Fruit fly (Drosophila melanogaster) whole organism, embryonic: ENCODE measurements around the gene Gr89a.
A peak's percentile ranks its signal among the peaks of the same experiment; 100 is the strongest.

Source experiments
- Atf-2 ChIP-seq: fragments of 200-800 bp; sonication (Bioruptor generic); optimal IDR thresholded peaks from 2 replicates; lab custom pipeline; 2016; ENCODE audit warnings: missing biosample characterization, missing genetic modification characterization
- Awh ChIP-seq: fragments of 200-800 bp; sonication (Bioruptor generic); IDR thresholded peaks from 2 replicates; pipeline ENCODE4, ENCODE4 v1.3.6; 2022; ENCODE audit warnings: missing biosample characterization, missing genetic modification characterization
- Bgb ChIP-seq: fragments of 200-800 bp; sonication (Bioruptor generic); IDR thresholded peaks from 2 replicates; pipeline ENCODE4 v1.3.6; 2022; ENCODE audit warnings: missing biosample characterization, missing genetic modification characterization; ENCODE audit not compliant: partially characterized antibody
- Bteb2 ChIP-seq: fragments of 200-800 bp; sonication (Bioruptor generic); optimal IDR thresholded peaks from 2 replicates; lab custom pipeline; 2016; ENCODE audit warnings: missing biosample characterization, missing genetic modification characterization
- CG10462 ChIP-seq: fragments of 200-800 bp; sonication (Bioruptor generic); optimal IDR thresholded peaks from 2 replicates; lab custom pipeline; 2016; ENCODE audit warnings: missing biosample characterization, missing genetic modification characterization
- CG15011 ChIP-seq: fragments of 200-800 bp; sonication (Bioruptor generic); optimal IDR thresholded peaks from 3 replicates; lab custom pipeline; 2018; ENCODE audit warnings: missing biosample characterization, mild to moderate bottlenecking, missing genetic modification characterization
- CG16813 ChIP-seq: fragments of 200-800 bp; sonication (Bioruptor generic); IDR thresholded peaks from 3 replicates; pipeline ENCODE4 v1.3.6; 2022; ENCODE audit warnings: missing biosample characterization, missing genetic modification characterization; ENCODE audit not compliant: partially characterized antibody
- CG3847 ChIP-seq: fragments of 200-800 bp; sonication (Bioruptor generic); IDR thresholded peaks from 2 replicates; pipeline ENCODE4 v1.3.6; 2022; ENCODE audit warnings: missing biosample characterization, missing genetic modification characterization
- CG4282 ChIP-seq: fragments of 200-800 bp; sonication (Bioruptor generic); optimal IDR thresholded peaks from 2 replicates; lab custom pipeline; 2016; ENCODE audit warnings: missing biosample characterization, missing genetic modification characterization
- CG4424 ChIP-seq: fragments of 200-800 bp; sonication (Bioruptor generic); optimal IDR thresholded peaks from 3 replicates; lab custom pipeline; 2016; ENCODE audit warnings: missing biosample characterization, missing genetic modification characterization
- CG4820 ChIP-seq: fragments of 200-800 bp; sonication (Bioruptor generic); optimal IDR thresholded peaks from 3 replicates; lab custom pipeline; 2016; ENCODE audit warnings: missing biosample characterization, missing genetic modification characterization
- CG5953 ChIP-seq: fragments of 200-800 bp; sonication (Bioruptor generic); IDR thresholded peaks from 2 replicates; pipeline ENCODE4 v1.3.6; 2022; ENCODE audit warnings: missing biosample characterization, missing genetic modification characterization
- CG6254 ChIP-seq: fragments of 200-800 bp; sonication (Bioruptor generic); optimal IDR thresholded peaks from 3 replicates; lab custom pipeline; 2017; ENCODE audit warnings: mild to moderate bottlenecking, missing biosample characterization, missing genetic modification reagents, missing genetic modification characterization
- CG6654 ChIP-seq: fragments of 200-800 bp; sonication (Bioruptor generic); optimal IDR thresholded peaks from 2 replicates; lab custom pipeline; 2017; ENCODE audit warnings: missing biosample characterization, mild to moderate bottlenecking, missing genetic modification characterization
- CG8089 ChIP-seq: fragments of 200-800 bp; sonication (Bioruptor generic); optimal IDR thresholded peaks from 3 replicates; lab custom pipeline; 2016; ENCODE audit warnings: missing biosample characterization, missing genetic modification characterization
- CG8944 ChIP-seq: fragments of 200-800 bp; sonication (Bioruptor generic); optimal IDR thresholded peaks from 3 replicates; lab custom pipeline; 2016; ENCODE audit warnings: missing biosample characterization, missing genetic modification characterization
- Dref ChIP-seq: fragments of 200-800 bp; sonication (Bioruptor generic); IDR thresholded peaks from 2 replicates; pipeline ENCODE4 v1.3.6; 2022; ENCODE audit warnings: missing biosample characterization, missing genetic modification characterization
- GATAe ChIP-seq: fragments of 200-800 bp; sonication (Bioruptor generic); conservative IDR thresholded peaks from 2 replicates; pipeline ENCODE4 v1.3.6; 2022; ENCODE audit warnings: missing biosample characterization, missing genetic modification characterization
- Hmx ChIP-seq: fragments of 200-800 bp; sonication (Bioruptor generic); optimal IDR thresholded peaks from 2 replicates; lab custom pipeline; 2016; ENCODE audit warnings: missing biosample characterization, missing genetic modification characterization
- Jarid2 ChIP-seq: fragments of 200-800 bp; sonication (Bioruptor generic); optimal IDR thresholded peaks from 3 replicates; lab custom pipeline; 2017; ENCODE audit warnings: mild to moderate bottlenecking, missing biosample characterization, missing genetic modification reagents, missing genetic modification characterization
- Mes4 ChIP-seq: fragments of 200-800 bp; sonication (Bioruptor generic); optimal IDR thresholded peaks from 2 replicates; lab custom pipeline; 2016; ENCODE audit warnings: missing biosample characterization, missing genetic modification characterization
- Sox102F ChIP-seq: fragments of 200-800 bp; sonication (Bioruptor generic); optimal IDR thresholded peaks from 2 replicates; lab custom pipeline; 2018; ENCODE audit warnings: missing biosample characterization, mild to moderate bottlenecking, missing genetic modification characterization, moderate library complexity
- Sry-β ChIP-seq: fragments of 200-800 bp; sonication (Bioruptor generic); optimal IDR thresholded peaks from 2 replicates; lab custom pipeline; 2018; ENCODE audit warnings: missing biosample characterization, mild to moderate bottlenecking, missing genetic modification characterization, moderate library complexity
- Tbp ChIP-seq: fragments of >200 bp; optimal IDR thresholded peaks from 2 replicates; lab custom pipeline; 2018; ENCODE audit warnings: missing biosample characterization, missing genetic modification characterization
- br ChIP-seq: fragments of >200 bp; optimal IDR thresholded peaks from 2 replicates; lab custom pipeline; 2017
- cato ChIP-seq: fragments of 200-800 bp; sonication (Bioruptor generic); optimal IDR thresholded peaks from 2 replicates; lab custom pipeline; 2016; ENCODE audit warnings: missing biosample characterization, missing genetic modification characterization, borderline replicate concordance
- cg ChIP-seq: fragments of 200-800 bp; sonication (Bioruptor generic); optimal IDR thresholded peaks from 3 replicates; lab custom pipeline; 2019; ENCODE audit warnings: missing biosample characterization, mild to moderate bottlenecking, missing genetic modification characterization, moderate library complexity
- disco-r ChIP-seq: fragments of 200-800 bp; sonication (Bioruptor generic); optimal IDR thresholded peaks from 2 replicates; lab custom pipeline; 2016; ENCODE audit warnings: missing biosample characterization, missing genetic modification characterization
- dm ChIP-seq: fragments of 200-800 bp; sonication (Bioruptor generic); optimal IDR thresholded peaks from 3 replicates; lab custom pipeline; 2016; ENCODE audit warnings: missing biosample characterization, missing genetic modification characterization
- en ChIP-seq: fragments of 200-800 bp; sonication (Bioruptor generic); optimal IDR thresholded peaks from 2 replicates; lab custom pipeline; 2016; ENCODE audit warnings: missing biosample characterization, missing genetic modification characterization
- fd64A ChIP-seq: fragments of 200-800 bp; sonication (Bioruptor generic); optimal IDR thresholded peaks from 3 replicates; lab custom pipeline; 2018; ENCODE audit warnings: missing biosample characterization, mild to moderate bottlenecking, missing genetic modification characterization
- ftz-f1 ChIP-seq: fragments of 200-800 bp; sonication (Bioruptor generic); optimal IDR thresholded peaks from 2 replicates; lab custom pipeline; 2016; ENCODE audit warnings: missing biosample characterization, missing genetic modification characterization
- gfzf ChIP-seq: fragments of 200-800 bp; sonication (Bioruptor generic); optimal IDR thresholded peaks from 2 replicates; lab custom pipeline; 2016; ENCODE audit warnings: missing biosample characterization, mild to moderate bottlenecking, missing genetic modification characterization, moderate library complexity
- gsb-n ChIP-seq: fragments of 200-800 bp; sonication (Bioruptor generic); optimal IDR thresholded peaks from 3 replicates; lab custom pipeline; 2018; ENCODE audit warnings: missing biosample characterization, mild to moderate bottlenecking, missing genetic modification characterization
- her ChIP-seq: fragments of 200-800 bp; sonication (Bioruptor generic); optimal IDR thresholded peaks from 2 replicates; lab custom pipeline; 2016; ENCODE audit warnings: missing biosample characterization, missing genetic modification characterization
- insv ChIP-seq, 2 experiments: fragments of 200-800 bp; sonication (Bioruptor generic); optimal IDR thresholded peaks; 3 replicates each; lab custom pipeline; 2016 to 2018; ENCODE audit warnings: missing biosample characterization in 2 of 2, missing genetic modification characterization in 2 of 2
- jing ChIP-seq: fragments of 200-800 bp; sonication (Bioruptor generic); optimal IDR thresholded peaks from 2 replicates; lab custom pipeline; 2018; ENCODE audit warnings: missing biosample characterization, mild to moderate bottlenecking, missing genetic modification characterization
- lmd ChIP-seq: fragments of 200-800 bp; sonication (Bioruptor generic); IDR thresholded peaks from 2 replicates; pipeline ENCODE4 v1.3.6; 2022; ENCODE audit warnings: missing biosample characterization, missing genetic modification characterization
- lov ChIP-seq, 2 experiments: fragments of 200-800 bp in 1 of 2; fragments of >200 bp in 1 of 2; sonication (Bioruptor generic) in 1 of 2; IDR thresholded peaks in 1 of 2; optimal IDR thresholded peaks in 1 of 2; 2 replicates in 1 of 2; 3 replicates in 1 of 2; pipeline versions ENCODE4 v1.3.6 to Lab custom; 2017 to 2022; ENCODE audit warnings: missing biosample characterization in 1 of 2, missing genetic modification characterization in 1 of 2
- luna ChIP-seq: fragments of 200-800 bp; sonication (Bioruptor generic); optimal IDR thresholded peaks from 2 replicates; lab custom pipeline; 2016; ENCODE audit warnings: missing biosample characterization, missing genetic modification characterization
- mirr ChIP-seq: fragments of 200-800 bp; sonication (Bioruptor generic); optimal IDR thresholded peaks from 3 replicates; lab custom pipeline; 2018; ENCODE audit warnings: missing biosample characterization, mild to moderate bottlenecking, missing genetic modification characterization
- org-1 ChIP-seq: fragments of 200-800 bp; sonication (Bioruptor generic); optimal IDR thresholded peaks from 2 replicates; lab custom pipeline; 2017; ENCODE audit warnings: missing biosample characterization, missing genetic modification characterization
- pzg ChIP-seq: fragments of 200-800 bp; sonication (Bioruptor generic); optimal IDR thresholded peaks from 3 replicates; lab custom pipeline; 2018; ENCODE audit warnings: missing biosample characterization, mild to moderate bottlenecking, missing genetic modification characterization, moderate library complexity
- row ChIP-seq: fragments of 200-800 bp; sonication (Bioruptor generic); IDR thresholded peaks from 3 replicates; pipeline ENCODE4 v1.3.6; 2022; ENCODE audit warnings: missing biosample characterization, missing genetic modification characterization
- sc ChIP-seq, 3 experiments: fragments of >200 bp in 2 of 3; fragments of 200-800 bp in 1 of 3; sonication (Bioruptor generic) in 1 of 3; optimal IDR thresholded peaks; 2 replicates in 2 of 3; 3 replicates in 1 of 3; lab custom pipeline; 2017; ENCODE audit warnings: mild to moderate bottlenecking in 1 of 3, missing biosample characterization in 1 of 3, missing genetic modification characterization in 1 of 3, missing genetic modification reagents in 1 of 3
- sd ChIP-seq: fragments of 200-800 bp; sonication (Bioruptor generic); optimal IDR thresholded peaks from 3 replicates; lab custom pipeline; 2018; ENCODE audit warnings: missing biosample characterization, mild to moderate bottlenecking, missing genetic modification characterization, moderate library complexity
- slp2 ChIP-seq: fragments of 200-800 bp; sonication (Bioruptor generic); optimal IDR thresholded peaks from 2 replicates; lab custom pipeline; 2016; ENCODE audit warnings: missing biosample characterization, missing genetic modification characterization
- sug ChIP-seq: fragments of 200-800 bp; optimal IDR thresholded peaks from 2 replicates; lab custom pipeline; 2019; ENCODE audit warnings: missing biosample characterization, mild to moderate bottlenecking, missing genetic modification characterization, moderate library complexity
- tup ChIP-seq: fragments of 200-800 bp; sonication (Bioruptor generic); optimal IDR thresholded peaks from 2 replicates; lab custom pipeline; 2016; ENCODE audit warnings: missing biosample characterization, mild to moderate bottlenecking, missing genetic modification characterization, moderate library complexity
- tx ChIP-seq: fragments of 200-800 bp; sonication (Bioruptor generic); optimal IDR thresholded peaks from 2 replicates; lab custom pipeline; 2016; ENCODE audit warnings: missing biosample characterization, missing genetic modification characterization
- zen2 ChIP-seq: fragments of 200-800 bp; sonication (Bioruptor generic); IDR thresholded peaks from 3 replicates; pipeline ENCODE4 v1.3.6; 2022; ENCODE audit warnings: missing biosample characterization, missing genetic modification characterization; ENCODE audit not compliant: partially characterized antibody

Gene Gr89a

DNA sequence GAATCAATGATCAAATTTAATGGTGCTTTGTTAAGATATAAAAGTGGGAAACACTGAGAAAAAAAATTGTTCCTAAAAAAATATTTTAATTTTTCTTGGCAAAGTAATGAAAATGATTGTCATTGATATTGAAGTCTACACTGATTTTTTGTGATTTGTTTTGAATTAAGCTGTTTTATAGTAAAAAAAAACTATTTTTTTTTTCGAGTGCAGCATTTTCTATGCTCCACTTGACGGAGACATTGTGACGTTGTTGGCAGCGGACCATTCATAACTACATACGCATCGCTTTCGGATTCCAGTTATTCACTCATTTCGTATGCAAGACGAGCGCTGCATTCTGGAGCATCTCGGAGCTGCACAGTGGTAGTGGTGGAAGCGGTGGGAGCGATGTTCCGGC is 25.4 kb upstream of the Gr89a start (continued):
- TF ChIP-seq CG8089 (GFP tag; lab: Kevin White, UChicago): no peak
- TF ChIP-seq luna: no peak
- TF ChIP-seq gfzf (GFP tag; lab: Kevin White, UChicago): no peak
- no peak for TF ChIP-seq Sry-β
- peak; percentile 86 for TF ChIP-seq Sox102F (GFP tag; lab: Kevin White, UChicago)
- no peak for TF ChIP-seq br
- peak; percentile 33 for TF ChIP-seq jing (GFP tag; lab: Kevin White, UChicago)
- no peak for TF ChIP-seq en (GFP tag; lab: Kevin White, UChicago)
- TF ChIP-seq fd64A (GFP tag; lab: Kevin White, UChicago): no peak
- peak; percentile 51 for TF ChIP-seq CG6654 (GFP tag; lab: Kevin White, UChicago)
- no peak for TF ChIP-seq insv (GFP tag; optimal IDR thresholded peaks at IDR 0.05; lab: Kevin White, UChicago)
- no peak for TF ChIP-seq sug
- TF ChIP-seq lmd: peak; percentile 73
- TF ChIP-seq Bgb: no peak
- TF ChIP-seq ftz-f1 (GFP tag; lab: Kevin White, UChicago): no peak
- no peak for TF ChIP-seq org-1 (GFP tag; lab: Kevin White, UChicago)
- peak; percentile 38 for TF ChIP-seq sd (tag; lab: Kevin White, UChicago)
- no peak for TF ChIP-seq Tbp (GFP tag; lab: Kevin White, UChicago)
- no peak for TF ChIP-seq mirr (GFP tag; lab: Kevin White, UChicago)
- TF ChIP-seq Dref (GFP tag; lab: Robert Waterston, UW): no peak
- no peak for TF ChIP-seq cato (GFP tag; lab: Kevin White, UChicago)
- TF ChIP-seq Awh (GFP tag; lab: Robert Waterston, UW): peak; percentile 77
- TF ChIP-seq CG16813: no peak
- no peak for TF ChIP-seq lov (optimal IDR thresholded peaks at IDR 0.05; lab: Kevin White, UChicago)
- TF ChIP-seq lov (GFP tag; IDR thresholded peaks at IDR 0.05; lab: Robert Waterston, UW): peak; percentile 62; the same call in 1 of the 3 replicates
- TF ChIP-seq disco-r (GFP tag; lab: Kevin White, UChicago): no peak
- TF ChIP-seq CG3847: no peak
- TF ChIP-seq pzg (GFP tag; lab: Kevin White, UChicago): no peak
- TF ChIP-seq Atf-2 (GFP tag; lab: Kevin White, UChicago): no peak
- TF ChIP-seq CG4820 (GFP tag; lab: Kevin White, UChicago): peak; percentile 79
- TF ChIP-seq Jarid2 (GFP tag; lab: Kevin White, UChicago): no peak
- no peak for TF ChIP-seq cg (GFP tag; lab: Kevin White, UChicago)
- no peak for TF ChIP-seq zen2 (GFP tag; lab: Robert Waterston, UW)
- TF ChIP-seq CG4282: no peak
- TF ChIP-seq Bteb2: no peak
- peak; percentile 63 for TF ChIP-seq CG15011 (GFP tag; lab: Kevin White, UChicago)
- peak; percentile 66 for TF ChIP-seq CG4424
- TF ChIP-seq her: no peak
- TF ChIP-seq GATAe (GFP tag; lab: Robert Waterston, UW): no peak
- TF ChIP-seq CG6254 (GFP tag; lab: Kevin White, UChicago): peak; percentile 80
- no peak for TF ChIP-seq Mes4 (GFP tag; lab: Kevin White, UChicago)
- TF ChIP-seq dm: no peak
- no peak for TF ChIP-seq sc (optimal IDR thresholded peaks at IDR 0.05; lab: Kevin White, UChicago)
- TF ChIP-seq sc (GFP tag; optimal IDR thresholded peaks at IDR 0.05; lab: Kevin White, UChicago): peak; percentile 14
- peak; percentile 86 for TF ChIP-seq CG5953 (GFP tag; lab: Robert Waterston, UW)
- no peak for TF ChIP-seq tx
- no peak for TF ChIP-seq slp2 (GFP tag; lab: Kevin White, UChicago)
- peak; percentile 66 for TF ChIP-seq row (GFP tag; lab: Robert Waterston, UW)
- TF ChIP-seq tup (GFP tag; lab: Kevin White, UChicago): no peak
- TF ChIP-seq CG10462 (GFP tag; lab: Kevin White, UChicago): no peak
- TF ChIP-seq gsb-n (tag; lab: Kevin White, UChicago): peak; percentile 93
- no peak for TF ChIP-seq Hmx (GFP tag; lab: Kevin White, UChicago)
- TF ChIP-seq CG8944 (GFP tag; lab: Kevin White, UChicago): peak; percentile 45
